Worm (Caenorhabditis elegans): ENCODE measurements around the gene F01F1.11.

The F01F1.11 gene

ce11 chrIII:5855637-5856179, 16.0 kb downstream of the F01F1.11 start, which contains the start of the genes cct-6 and alh-9 (continued):
- TF ChIP-seq ces-1 (GFP tag; optimal IDR thresholded peaks at IDR 0.05) (no peak), elt-2 (tag; optimal IDR thresholded peaks at IDR 0.05) (peak; percentile 38), egl-13 (tag; optimal IDR thresholded peaks at IDR 0.05) (peak; percentile 42), mdl-1 (tag; optimal IDR thresholded peaks at IDR 0.05) (peak in 1 of 2 experiments; percentile 83), nhr-20 (tag; optimal IDR thresholded peaks at IDR 0.05) (peak; percentile 84), blmp-1 (tag; optimal IDR thresholded peaks at IDR 0.05) (peak; percentile 87), nhr-76 (tag; optimal IDR thresholded peaks at IDR 0.05) (no peak), fkh-4 (tag; optimal IDR thresholded peaks at IDR 0.05; ENCODE audit: borderline replicate concordance) (no peak), dsc-1 (tag; optimal IDR thresholded peaks at IDR 0.05) (peak; percentile 59), aly-2 (tag; optimal IDR thresholded peaks at IDR 0.05) (peak; percentile 15), fos-1 (tag; optimal IDR thresholded peaks at IDR 0.05) (peak; percentile 62), jun-1 (tag; optimal IDR thresholded peaks at IDR 0.05) (peak; percentile 65), ama-1 (optimal IDR thresholded peaks at IDR 0.05) (peak; percentile 49), vab-15 (tag; optimal IDR thresholded peaks at IDR 0.05) (no peak), hlh-4 (tag; optimal IDR thresholded peaks at IDR 0.05) (no peak), pag-3 (tag; optimal IDR thresholded peaks at IDR 0.05; ENCODE audit: borderline replicate concordance, insufficient read depth) (no peak), mef-2 (tag; optimal IDR thresholded peaks at IDR 0.05) (no peak), isw-1 (GFP tag; IDR thresholded peaks at IDR 0.05) (peak; percentile 81), skn-1 (tag; optimal IDR thresholded peaks at IDR 0.05) (peak; percentile 84), xbp-1 (tag; optimal IDR thresholded peaks at IDR 0.05) (peak; percentile 81), lir-3 (tag; optimal IDR thresholded peaks at IDR 0.05; ENCODE audit: poor library complexity) (peak; percentile 42), dpl-1 (GFP tag; optimal IDR thresholded peaks at IDR 0.05) (peak; percentile 95 to 98 (median 96)), nhr-28 (tag; optimal IDR thresholded peaks at IDR 0.05) (no peak), nhr-84 (tag; optimal IDR thresholded peaks at IDR 0.05) (no peak), sup-37 (GFP tag; optimal IDR thresholded peaks at IDR 0.05) (no peak), sox-4 (tag; optimal IDR thresholded peaks at IDR 0.05) (no peak), ceh-82 (tag; optimal IDR thresholded peaks at IDR 0.05) (peak; percentile 75 to 93 (median 76)), lin-35 (GFP tag; optimal IDR thresholded peaks at IDR 0.05) (peak; percentile 98), lin-39 (tag; optimal IDR thresholded peaks at IDR 0.05) (peak; percentile 33), lin-14 (GFP tag; optimal IDR thresholded peaks at IDR 0.05) (peak; percentile 79), aha-1 (tag; optimal IDR thresholded peaks at IDR 0.05) (no peak), efl-1 (optimal IDR thresholded peaks at IDR 0.05) (peak; percentile 85 to 96), efl-1 (GFP tag; optimal IDR thresholded peaks at IDR 0.05 in 1 of 2) (peak; percentile 96 to 99), pax-3 (tag; optimal IDR thresholded peaks at IDR 0.05) (no peak), grh-1 (GFP tag; IDR thresholded peaks at IDR 0.05) (peak; percentile 56), ztf-4 (tag; optimal IDR thresholded peaks at IDR 0.05) (peak; percentile 61)

- TF ChIP-seq lin-13 (GFP tag; optimal IDR thresholded peaks at IDR 0.05) (peak; percentile 10), mab-9 (GFP tag; IDR thresholded peaks at IDR 0.05) (0 out of 2 replicates have a peak, but pooled peaks have one; percentile 6), nhr-71 (tag; optimal IDR thresholded peaks at IDR 0.05) (peak; percentile 54), nhr-12 (tag; optimal IDR thresholded peaks at IDR 0.05) (no peak), nhr-47 (tag; optimal IDR thresholded peaks at IDR 0.05) (peak; percentile 55), lsy-2 (tag; optimal IDR thresholded peaks at IDR 0.05) (peak in 1 of 2 experiments; percentile 17), fos-1 (tag; optimal IDR thresholded peaks at IDR 0.05) (no peak), ceh-88 (GFP tag; IDR thresholded peaks at IDR 0.05) (no peak), nhr-20 (tag; optimal IDR thresholded peaks at IDR 0.05) (peak; percentile 38), swsn-7 (tag; optimal IDR thresholded peaks at IDR 0.05) (peak; percentile 12), lir-3 (tag; optimal IDR thresholded peaks at IDR 0.05; ENCODE audit: poor library complexity) (peak; percentile 1), pag-3 (tag; optimal IDR thresholded peaks at IDR 0.05; ENCODE audit: borderline replicate concordance, insufficient read depth) (no peak), xbp-1 (tag; optimal IDR thresholded peaks at IDR 0.05) (peak; percentile 16), efl-1 (optimal IDR thresholded peaks at IDR 0.05) (peak; percentile 24 to 71), efl-1 (GFP tag; optimal IDR thresholded peaks at IDR 0.05 in 1 of 2) (peak; percentile 80 to 97), rnt-1 (tag; optimal IDR thresholded peaks at IDR 0.05) (peak; percentile 9), elt-2 (tag; optimal IDR thresholded peaks at IDR 0.05) (peak; percentile 19), alr-1 (tag; optimal IDR thresholded peaks at IDR 0.05; ENCODE audit: borderline replicate concordance) (no peak), ztf-4 (tag; optimal IDR thresholded peaks at IDR 0.05) (peak; percentile 45), snu-23 (GFP tag; optimal IDR thresholded peaks at IDR 0.05) (peak; percentile 38), lin-35 (GFP tag; optimal IDR thresholded peaks at IDR 0.05) (peak; percentile 61 to 84), mep-1 (tag; optimal IDR thresholded peaks at IDR 0.05) (peak; percentile 29), ama-1 (optimal IDR thresholded peaks at IDR 0.05) (peak; percentile 75), ztf-11 (tag; optimal IDR thresholded peaks at IDR 0.05) (peak in 1 of 2 experiments; percentile 46), ceh-90 (tag; optimal IDR thresholded peaks at IDR 0.05) (no peak)
Observed at ce11 chrIII:5853240-5853639, 18.4 kb downstream of the F01F1.11 start, which contains the start of gene ddx-23. Gene ddx-23, minus strand, starts transcription at chrIII:5853269.
